Worm (Caenorhabditis elegans): ENCODE results near the gene T28A11.18.

Gene T28A11.18

ce11 chrV:3281523-3281922 lies 13.7 kb upstream of the T28A11.18 start, which contains the start of gene T28A11.25:
T28A11.25 (plus strand) TSS chrV:3281823.
- TF ChIP-seq dmd-8 (GFP tag; IDR thresholded peaks at IDR 0.05) (no peak), attf-4 (tag; optimal IDR thresholded peaks at IDR 0.05) (no peak), set-16 (GFP tag; IDR thresholded peaks at IDR 0.05) (no peak), sdz-12 (GFP tag; optimal IDR thresholded peaks at IDR 0.05) (no peak), daf-16 (GFP tag; optimal IDR thresholded peaks at IDR 0.05) (peak in 1 of 2 experiments; percentile 33), daf-16 (tag; optimal IDR thresholded peaks at IDR 0.05) (no peak), zfp-3 (GFP tag; conservative IDR thresholded peaks at IDR 0.05) (no peak), ama-1 (optimal IDR thresholded peaks at IDR 0.05) (no peak), F44E2.7 (GFP tag; IDR thresholded peaks at IDR 0.05) (no peak)

ce11 chrV:3280009-3280408 lies 12.2 kb upstream of the T28A11.18 start, which contains the start of gene T28A11.2:
T28A11.2 (plus strand) TSS chrV:3280379.
- peak; percentile 26 for TF ChIP-seq hlh-11 (tag; optimal IDR thresholded peaks at IDR 0.05)
- TF ChIP-seq tra-1 (GFP tag; IDR thresholded peaks at IDR 0.05): no peak

ce11 chrV:3279138-3279537 lies 11.3 kb upstream of the T28A11.18 start:
- TF ChIP-seq dpl-1 (GFP tag; optimal IDR thresholded peaks at IDR 0.05) (no peak), pqm-1 (tag; optimal IDR thresholded peaks at IDR 0.05) (no peak), egl-43 (GFP tag; IDR thresholded peaks at IDR 0.05) (no peak), nhr-10 (tag; optimal IDR thresholded peaks at IDR 0.05) (no peak), duxl-1 (tag; optimal IDR thresholded peaks at IDR 0.05; ENCODE audit: poor library complexity) (no peak), ztf-7 (tag; optimal IDR thresholded peaks at IDR 0.05) (no peak), hif-1 (tag; optimal IDR thresholded peaks at IDR 0.05) (no peak), aha-1 (tag) (peak; percentile 35), vab-7 (GFP tag; IDR thresholded peaks at IDR 0.05) (no peak), hlh-11 (tag; optimal IDR thresholded peaks at IDR 0.05) (peak; percentile 54), zag-1 (tag; optimal IDR thresholded peaks at IDR 0.05) (no peak), daf-12 (tag; optimal IDR thresholded peaks at IDR 0.05) (no peak), mep-1 (tag; optimal IDR thresholded peaks at IDR 0.05) (no peak), hlh-30 (tag; optimal IDR thresholded peaks at IDR 0.05; ENCODE audit: insufficient read depth) (no peak), ceh-82 (tag; optimal IDR thresholded peaks at IDR 0.05) (no peak), tag-97 (GFP tag; IDR thresholded peaks at IDR 0.05) (no peak), set-16 (GFP tag; IDR thresholded peaks at IDR 0.05) (no peak), ZK546.5 (tag; optimal IDR thresholded peaks at IDR 0.05) (no peak), spr-3 (GFP tag; optimal IDR thresholded peaks at IDR 0.05) (no peak), nhr-28 (tag; optimal IDR thresholded peaks at IDR 0.05) (peak; percentile 10), ceh-20 (GFP tag; IDR thresholded peaks at IDR 0.05) (no peak), lin-13 (GFP tag; optimal IDR thresholded peaks at IDR 0.05) (no peak), dmd-6 (GFP tag; IDR thresholded peaks at IDR 0.05) (peak; percentile 40), arid-1 (GFP tag; conservative IDR thresholded peaks at IDR 0.05) (no peak), ZK337.2 (GFP tag; IDR thresholded peaks at IDR 0.05) (no peak), madf-9 (GFP tag; conservative IDR thresholded peaks at IDR 0.05) (no peak), ztf-11 (tag; optimal IDR thresholded peaks at IDR 0.05) (no peak), daf-16 (GFP tag; optimal IDR thresholded peaks at IDR 0.05) (peak in 1 of 2 experiments; percentile 86), daf-16 (tag; optimal IDR thresholded peaks at IDR 0.05) (no peak), nhr-11 (tag; optimal IDR thresholded peaks at IDR 0.05) (no peak), mxl-2 (GFP tag; conservative IDR thresholded peaks at IDR 0.05) (no peak)

- TF ChIP-seq tag-97 (GFP tag; IDR thresholded peaks at IDR 0.05) (no peak), daf-16 (GFP tag; optimal IDR thresholded peaks at IDR 0.05) (no peak), daf-16 (tag; optimal IDR thresholded peaks at IDR 0.05) (no peak), dve-1 (tag; optimal IDR thresholded peaks at IDR 0.05; ENCODE audit: insufficient read depth) (no peak), lin-13 (GFP tag; optimal IDR thresholded peaks at IDR 0.05) (no peak), pha-4 (GFP tag; IDR thresholded peaks at IDR 0.05) (no peak), pha-4 (tag; optimal IDR thresholded peaks at IDR 0.05) (no peak), saeg-2 (GFP tag; IDR thresholded peaks at IDR 0.05) (no peak), unc-62 (GFP tag; optimal IDR thresholded peaks at IDR 0.05 in 1 of 2) (peak in 1 of 2 experiments; percentile 8), unc-62 (tag; optimal IDR thresholded peaks at IDR 0.05) (no peak), ZK546.5 (tag; optimal IDR thresholded peaks at IDR 0.05) (no peak), lsy-2 (tag; optimal IDR thresholded peaks at IDR 0.05) (no peak), ceh-62 (tag; optimal IDR thresholded peaks at IDR 0.05) (no peak), mes-2 (tag; optimal IDR thresholded peaks at IDR 0.05; ENCODE audit: poor library complexity, severe bottlenecking) (peak; percentile 50), gei-8 (GFP tag; optimal IDR thresholded peaks at IDR 0.05) (no peak)
Observed at ce11 chrV:3278101-3278639, 10.3 kb upstream of the T28A11.18 start, which contains the start of gene fbxa-64. fbxa-64 (minus strand) TSS chrV:3278151.
